Fruit fly (Drosophila melanogaster) whole organism, prepupa: ENCODE results near the gene CG42495.

Source experiments
- CG10669 ChIP-seq: fragments of 200-800 bp; sonication (Bioruptor generic); optimal IDR thresholded peaks from 3 replicates; lab custom pipeline; 2018; ENCODE audit warnings: missing biosample characterization, mild to moderate bottlenecking, missing genetic modification characterization, moderate library complexity
- CG11294 ChIP-seq: fragments of 200-800 bp; sonication (Bioruptor generic); IDR thresholded peaks from 2 replicates; pipeline ENCODE4 v1.3.6; 2022; ENCODE audit warnings: missing biosample characterization, missing genetic modification characterization
- CG11762 ChIP-seq: fragments of 200-800 bp; sonication (Bioruptor generic); optimal IDR thresholded peaks from 3 replicates; lab custom pipeline; 2016; ENCODE audit warnings: missing biosample characterization, missing genetic modification characterization; ENCODE audit not compliant: insufficient read depth
- CG11902 ChIP-seq: fragments of 200-800 bp; sonication (Bioruptor generic); optimal IDR thresholded peaks from 3 replicates; lab custom pipeline; 2016; ENCODE audit warnings: missing biosample characterization, missing genetic modification characterization
- CG15336 ChIP-seq: fragments of 200-800 bp; sonication (Bioruptor generic); IDR thresholded peaks from 2 replicates; pipeline ENCODE4 v1.3.6; 2022; ENCODE audit warnings: missing biosample characterization, missing genetic modification characterization
- CG1621 ChIP-seq: fragments of 200-800 bp; sonication (Bioruptor generic); optimal IDR thresholded peaks from 3 replicates; lab custom pipeline; 2018; ENCODE audit warnings: missing biosample characterization, mild to moderate bottlenecking, missing genetic modification characterization
- CG3032 ChIP-seq: fragments of 200-800 bp; optimal IDR thresholded peaks from 2 replicates; lab custom pipeline; 2019; ENCODE audit warnings: missing biosample characterization, mild to moderate bottlenecking, missing genetic modification characterization, moderate library complexity
- CG31627 ChIP-seq: fragments of 200-800 bp; sonication (Bioruptor generic); optimal IDR thresholded peaks from 3 replicates; lab custom pipeline; 2016; ENCODE audit warnings: missing biosample characterization, missing genetic modification characterization
- CG32006 ChIP-seq: fragments of 200-800 bp; sonication (Bioruptor generic); optimal IDR thresholded peaks from 3 replicates; lab custom pipeline; 2017; ENCODE audit warnings: missing biosample characterization, mild to moderate bottlenecking, missing genetic modification characterization
- CG3919 ChIP-seq: fragments of 200-800 bp; sonication (Bioruptor generic); optimal IDR thresholded peaks from 3 replicates; lab custom pipeline; 2016; ENCODE audit warnings: missing biosample characterization, missing genetic modification characterization
- CG4318 ChIP-seq: fragments of 200-800 bp; sonication (Bioruptor generic); optimal IDR thresholded peaks from 3 replicates; lab custom pipeline; 2017; ENCODE audit warnings: missing biosample characterization, mild to moderate bottlenecking, missing genetic modification characterization
- CG6163 ChIP-seq: fragments of 200-800 bp; sonication (Bioruptor generic); IDR thresholded peaks from 3 replicates; pipeline ENCODE4 v1.3.6; 2022; ENCODE audit warnings: missing biosample characterization, missing genetic modification characterization
- CG6276 ChIP-seq: fragments of 200-800 bp; sonication (Bioruptor generic); optimal IDR thresholded peaks from 2 replicates; lab custom pipeline; 2017; ENCODE audit warnings: missing biosample characterization, mild to moderate bottlenecking, missing genetic modification characterization
- CG6792 ChIP-seq: fragments of 200-800 bp; sonication (Bioruptor generic); optimal IDR thresholded peaks from 3 replicates; lab custom pipeline; 2016; ENCODE audit warnings: missing biosample characterization, missing genetic modification characterization
- CG6808 ChIP-seq: fragments of 200-800 bp; sonication (Bioruptor generic); optimal IDR thresholded peaks from 3 replicates; lab custom pipeline; 2017; ENCODE audit warnings: missing biosample characterization, missing genetic modification characterization, mild to moderate bottlenecking, moderate library complexity, missing genetic modification reagents
- CG6854 ChIP-seq: fragments of 200-800 bp; sonication (Bioruptor generic); optimal IDR thresholded peaks from 2 replicates; lab custom pipeline; 2017; ENCODE audit warnings: missing biosample characterization, mild to moderate bottlenecking, missing genetic modification characterization
- CG7368 ChIP-seq: fragments of 200-800 bp; sonication (Bioruptor generic); optimal IDR thresholded peaks from 3 replicates; lab custom pipeline; 2016; ENCODE audit warnings: missing biosample characterization, missing genetic modification characterization
- CG8119 ChIP-seq: fragments of 200-800 bp; sonication (Bioruptor generic); IDR thresholded peaks from 3 replicates; pipeline ENCODE4 v1.3.6; 2022; ENCODE audit warnings: missing biosample characterization, missing genetic modification characterization
- CG8319 ChIP-seq: fragments of 200-800 bp; sonication (Bioruptor generic); optimal IDR thresholded peaks from 3 replicates; lab custom pipeline; 2016; ENCODE audit warnings: missing biosample characterization, missing genetic modification characterization
- CG8632 ChIP-seq: fragments of 200-800 bp; sonication (Bioruptor generic); optimal IDR thresholded peaks from 3 replicates; lab custom pipeline; 2016; ENCODE audit warnings: missing biosample characterization, missing genetic modification characterization
- CG9139 ChIP-seq: fragments of 200-800 bp; sonication (Bioruptor generic); optimal IDR thresholded peaks from 3 replicates; lab custom pipeline; 2017; ENCODE audit warnings: missing biosample characterization, mild to moderate bottlenecking, missing genetic modification characterization
- Eip75B ChIP-seq: fragments of 200-800 bp; sonication (Bioruptor generic); optimal IDR thresholded peaks from 3 replicates; lab custom pipeline; 2016; ENCODE audit warnings: missing biosample characterization, missing genetic modification characterization
- Eip78C ChIP-seq: fragments of 200-800 bp; sonication (Bioruptor generic); peaks from one replicate; lab custom pipeline; 2016; ENCODE audit warnings: missing biosample characterization, missing genetic modification characterization
- Eip93F ChIP-seq: fragments of 200-800 bp; sonication (Bioruptor generic); optimal IDR thresholded peaks from 2 replicates; lab custom pipeline; 2016; ENCODE audit warnings: missing biosample characterization, mild to moderate bottlenecking, missing genetic modification characterization
- Ets21C ChIP-seq: fragments of 200-800 bp; sonication (Bioruptor generic); optimal IDR thresholded peaks from 3 replicates; lab custom pipeline; 2016; ENCODE audit warnings: missing biosample characterization, missing genetic modification characterization
- Ets96B ChIP-seq: fragments of 200-800 bp; optimal IDR thresholded peaks from 2 replicates; lab custom pipeline; 2019; ENCODE audit warnings: missing biosample characterization, mild to moderate bottlenecking, missing genetic modification characterization, moderate library complexity
- Gug ChIP-seq: fragments of 200-800 bp; sonication (Bioruptor generic); IDR thresholded peaks from 2 replicates; pipeline ENCODE4 v1.3.6; 2022; ENCODE audit warnings: missing biosample characterization, missing genetic modification characterization
- Hr38 ChIP-seq: sonication (Bioruptor generic); optimal IDR thresholded peaks from 2 replicates; lab custom pipeline; 2016; ENCODE audit warnings: missing biosample characterization, missing genetic modification characterization
- Hr39 ChIP-seq: fragments of 200-800 bp; sonication (Bioruptor generic); optimal IDR thresholded peaks from 2 replicates; lab custom pipeline; 2016; ENCODE audit warnings: missing biosample characterization, missing genetic modification characterization
- Hr4 ChIP-seq: fragments of 200-800 bp; sonication (Bioruptor generic); optimal IDR thresholded peaks from 3 replicates; lab custom pipeline; 2016; ENCODE audit warnings: missing biosample characterization, missing genetic modification characterization
- Lpt ChIP-seq: fragments of 200-800 bp; sonication (Bioruptor generic); optimal IDR thresholded peaks from 3 replicates; lab custom pipeline; 2016; ENCODE audit warnings: missing biosample characterization, missing genetic modification characterization
- OdsH ChIP-seq: fragments of 200-800 bp; sonication (Bioruptor generic); optimal IDR thresholded peaks from 3 replicates; lab custom pipeline; 2016; ENCODE audit warnings: missing biosample characterization, missing genetic modification characterization
- Smox ChIP-seq: fragments of 200-800 bp; sonication (Bioruptor generic); optimal IDR thresholded peaks from 3 replicates; lab custom pipeline; 2016; ENCODE audit warnings: missing biosample characterization, missing genetic modification characterization
- Sox14 ChIP-seq: fragments of 200-800 bp; sonication (Bioruptor generic); optimal IDR thresholded peaks from 3 replicates; lab custom pipeline; 2016; ENCODE audit warnings: missing biosample characterization, missing genetic modification characterization
- Sox15 ChIP-seq: fragments of 200-800 bp; sonication (Bioruptor generic); optimal IDR thresholded peaks from 3 replicates; lab custom pipeline; 2016; ENCODE audit warnings: missing biosample characterization, missing genetic modification characterization
- acj6 ChIP-seq: fragments of 200-800 bp; sonication (Bioruptor generic); optimal IDR thresholded peaks from 3 replicates; lab custom pipeline; 2016; ENCODE audit warnings: missing biosample characterization, missing genetic modification characterization
- cyc ChIP-seq: fragments of 200-800 bp; sonication (Bioruptor generic); optimal IDR thresholded peaks from 3 replicates; lab custom pipeline; 2016; ENCODE audit warnings: missing biosample characterization, missing genetic modification characterization
- dac ChIP-seq: fragments of 200-800 bp; sonication (Bioruptor generic); optimal IDR thresholded peaks from 2 replicates; lab custom pipeline; 2017; ENCODE audit warnings: missing biosample characterization, mild to moderate bottlenecking, missing genetic modification characterization
- dsx ChIP-seq: fragments of 200-800 bp; optimal IDR thresholded peaks from 3 replicates; lab custom pipeline; 2019; ENCODE audit warnings: missing biosample characterization, mild to moderate bottlenecking, missing genetic modification characterization, moderate library complexity; ENCODE audit not compliant: poor library complexity, severe bottlenecking
- eg ChIP-seq: fragments of 200-800 bp; sonication (Bioruptor generic); IDR thresholded peaks from 3 replicates; pipeline ENCODE4 v1.3.6; 2022; ENCODE audit warnings: missing biosample characterization, missing genetic modification characterization
- fd59A ChIP-seq: fragments of 200-800 bp; sonication (Bioruptor generic); optimal IDR thresholded peaks from 2 replicates; lab custom pipeline; 2017; ENCODE audit warnings: missing biosample characterization, mild to moderate bottlenecking, missing genetic modification characterization, missing genetic modification reagents
- fd85E ChIP-seq: fragments of 200-800 bp; sonication (Bioruptor generic); optimal IDR thresholded peaks from 3 replicates; lab custom pipeline; 2016; ENCODE audit warnings: missing biosample characterization, missing genetic modification characterization
- net ChIP-seq: fragments of 200-800 bp; sonication (Bioruptor generic); optimal IDR thresholded peaks from 3 replicates; lab custom pipeline; 2016; ENCODE audit warnings: missing biosample characterization, missing genetic modification characterization
- salr ChIP-seq, 2 experiments: fragments of 200-800 bp; sonication (Bioruptor generic); optimal IDR thresholded peaks; 3 replicates each; lab custom pipeline; 2016 to 2018; ENCODE audit warnings: missing biosample characterization in 2 of 2, missing genetic modification characterization in 2 of 2, mild to moderate bottlenecking in 1 of 2
- ss ChIP-seq, 2 experiments: fragments of 200-800 bp; sonication (Bioruptor generic); optimal IDR thresholded peaks; 2 replicates in 1 of 2; 3 replicates in 1 of 2; lab custom pipeline; 2017 to 2018; ENCODE audit warnings: mild to moderate bottlenecking in 2 of 2, missing biosample characterization in 2 of 2, missing genetic modification characterization in 2 of 2, moderate library complexity in 1 of 2
- svp ChIP-seq: fragments of 200-800 bp; sonication (Bioruptor generic); peaks from one replicate; lab custom pipeline; 2016; ENCODE audit warnings: missing biosample characterization, missing genetic modification characterization

CG42495 gene

dm6 chr3L:18626451-18627079, 40.6 kb upstream of the CG42495 start (continued):
- TF ChIP-seq Sox14 (GFP tag; lab: Kevin White, UChicago), result no peak
- TF ChIP-seq CG8119, result peak; percentile 58; the same call in 2 of the 3 replicates
- TF ChIP-seq Sox15 (GFP tag; lab: Kevin White, UChicago), result no peak
- TF ChIP-seq CG4318 (GFP tag; lab: Kevin White, UChicago), result no peak
- TF ChIP-seq Hr38 (GFP tag; lab: Kevin White, UChicago), result no peak
- no peak for TF ChIP-seq CG11762 (GFP tag; lab: Kevin White, UChicago)
- no peak for TF ChIP-seq CG10669 (GFP tag; lab: Kevin White, UChicago)
- no peak for TF ChIP-seq Gug

- TF ChIP-seq fd85E (no peak), CG11902 (no peak), CG8632 (GFP tag; lab: Kevin White, UChicago) (no peak), svp (GFP tag; lab: Kevin White, UChicago) (peak; percentile 30), CG11294 (no peak), CG6808 (GFP tag; lab: Kevin White, UChicago) (peak; percentile 15), Lpt (GFP tag; lab: Kevin White, UChicago) (no peak), CG3032 (tag; lab: Kevin White, UChicago) (no peak), CG15336 (GFP tag; lab: Robert Waterston, UW) (peak; percentile 26; the same call in 1 of the 2 replicates), CG6163 (GFP tag; lab: Robert Waterston, UW) (0 out of 3 replicates have a peak, but pooled peaks have one; percentile 16), net (GFP tag; lab: Kevin White, UChicago) (no peak), salr (GFP tag; optimal IDR thresholded peaks at IDR 0.05; lab: Kevin White, UChicago) (peak in 1 of 2 experiments; percentile 68), eg (GFP tag; lab: Robert Waterston, UW) (no peak; the same call in 2 of the 3 replicates), Ets21C (GFP tag; lab: Kevin White, UChicago) (no peak), CG11762 (GFP tag; lab: Kevin White, UChicago) (no peak), CG1621 (peak; percentile 1), CG6792 (GFP tag; lab: Kevin White, UChicago) (no peak), ss (GFP tag; optimal IDR thresholded peaks at IDR 0.05; lab: Kevin White, UChicago) (peak; percentile 58 to 69), Eip75B (GFP tag; lab: Kevin White, UChicago) (no peak), Smox (no peak), fd59A (GFP tag; lab: Kevin White, UChicago) (no peak), dsx (GFP tag; lab: Kevin White, UChicago) (peak; percentile 36), CG8119 (peak; percentile 68; the same call in 2 of the 3 replicates), Hr39 (GFP tag; lab: Kevin White, UChicago) (no peak), CG4318 (GFP tag; lab: Kevin White, UChicago) (peak; percentile 51), CG9139 (no peak), dac (peak; percentile 26), Hr4 (peak; percentile 51), Eip78C (GFP tag; lab: Kevin White, UChicago) (peak; percentile 67), acj6 (GFP tag; lab: Kevin White, UChicago) (no peak), CG6854 (GFP tag; lab: Kevin White, UChicago) (no peak), CG7368 (GFP tag; lab: Kevin White, UChicago) (no peak), CG3919 (GFP tag; lab: Kevin White, UChicago) (no peak), cyc (GFP tag; lab: Kevin White, UChicago) (no peak), CG32006 (GFP tag; lab: Kevin White, UChicago) (peak; percentile 82), CG31627 (GFP tag; lab: Kevin White, UChicago) (no peak), Eip93F (GFP tag; lab: Kevin White, UChicago) (no peak), CG6276 (GFP tag; lab: Kevin White, UChicago) (peak; percentile 74), Ets96B (tag; lab: Kevin White, UChicago) (no peak), OdsH (GFP tag; lab: Kevin White, UChicago) (no peak), Hr38 (GFP tag; lab: Kevin White, UChicago) (no peak), CG8319 (GFP tag; lab: Kevin White, UChicago) (no peak)
These were observed 39.3 kb upstream of the CG42495 start for dm6 chr3L:18627657-18628455.
